Fruit fly (Drosophila melanogaster) whole organism, prepupa: ENCODE measurements around the gene CG44869.

ENCODE experiments used
- Blimp-1 ChIP-seq: fragments of 200-800 bp; sonication (Bioruptor generic); optimal IDR thresholded peaks from 3 replicates; lab custom pipeline; 2017; ENCODE audit warnings: missing biosample characterization, missing genetic modification characterization, mild to moderate bottlenecking, moderate library complexity, missing genetic modification reagents
- CG10631 ChIP-seq: fragments of 200-800 bp; sonication (Bioruptor generic); optimal IDR thresholded peaks from 2 replicates; lab custom pipeline; 2016; ENCODE audit warnings: missing biosample characterization, missing genetic modification characterization
- CG10669 ChIP-seq: fragments of 200-800 bp; sonication (Bioruptor generic); optimal IDR thresholded peaks from 3 replicates; lab custom pipeline; 2018; ENCODE audit warnings: missing biosample characterization, mild to moderate bottlenecking, missing genetic modification characterization, moderate library complexity
- CG11294 ChIP-seq: fragments of 200-800 bp; sonication (Bioruptor generic); IDR thresholded peaks from 2 replicates; pipeline ENCODE4 v1.3.6; 2022; ENCODE audit warnings: missing biosample characterization, missing genetic modification characterization
- CG11902 ChIP-seq: fragments of 200-800 bp; sonication (Bioruptor generic); optimal IDR thresholded peaks from 3 replicates; lab custom pipeline; 2016; ENCODE audit warnings: missing biosample characterization, missing genetic modification characterization
- CG15336 ChIP-seq: fragments of 200-800 bp; sonication (Bioruptor generic); IDR thresholded peaks from 2 replicates; pipeline ENCODE4 v1.3.6; 2022; ENCODE audit warnings: missing biosample characterization, missing genetic modification characterization
- CG1621 ChIP-seq: fragments of 200-800 bp; sonication (Bioruptor generic); optimal IDR thresholded peaks from 3 replicates; lab custom pipeline; 2018; ENCODE audit warnings: missing biosample characterization, mild to moderate bottlenecking, missing genetic modification characterization
- CG16779 ChIP-seq: fragments of 200-800 bp; sonication (Bioruptor generic); optimal IDR thresholded peaks from 3 replicates; lab custom pipeline; 2017; ENCODE audit warnings: missing biosample characterization, mild to moderate bottlenecking, missing genetic modification characterization
- CG3032 ChIP-seq: fragments of 200-800 bp; optimal IDR thresholded peaks from 2 replicates; lab custom pipeline; 2019; ENCODE audit warnings: missing biosample characterization, mild to moderate bottlenecking, missing genetic modification characterization, moderate library complexity
- CG32006 ChIP-seq: fragments of 200-800 bp; sonication (Bioruptor generic); optimal IDR thresholded peaks from 3 replicates; lab custom pipeline; 2017; ENCODE audit warnings: missing biosample characterization, mild to moderate bottlenecking, missing genetic modification characterization
- CG34406 ChIP-seq: fragments of 200-800 bp; sonication (Bioruptor generic); optimal IDR thresholded peaks from 3 replicates; lab custom pipeline; 2016; ENCODE audit warnings: missing biosample characterization, missing genetic modification characterization
- CG4318 ChIP-seq: fragments of 200-800 bp; sonication (Bioruptor generic); optimal IDR thresholded peaks from 3 replicates; lab custom pipeline; 2017; ENCODE audit warnings: missing biosample characterization, mild to moderate bottlenecking, missing genetic modification characterization
- CG6163 ChIP-seq: fragments of 200-800 bp; sonication (Bioruptor generic); IDR thresholded peaks from 3 replicates; pipeline ENCODE4 v1.3.6; 2022; ENCODE audit warnings: missing biosample characterization, missing genetic modification characterization
- CG6276 ChIP-seq: fragments of 200-800 bp; sonication (Bioruptor generic); optimal IDR thresholded peaks from 2 replicates; lab custom pipeline; 2017; ENCODE audit warnings: missing biosample characterization, mild to moderate bottlenecking, missing genetic modification characterization
- CG6792 ChIP-seq: fragments of 200-800 bp; sonication (Bioruptor generic); optimal IDR thresholded peaks from 3 replicates; lab custom pipeline; 2016; ENCODE audit warnings: missing biosample characterization, missing genetic modification characterization
- CG6854 ChIP-seq: fragments of 200-800 bp; sonication (Bioruptor generic); optimal IDR thresholded peaks from 2 replicates; lab custom pipeline; 2017; ENCODE audit warnings: missing biosample characterization, mild to moderate bottlenecking, missing genetic modification characterization
- CG7368 ChIP-seq: fragments of 200-800 bp; sonication (Bioruptor generic); optimal IDR thresholded peaks from 3 replicates; lab custom pipeline; 2016; ENCODE audit warnings: missing biosample characterization, missing genetic modification characterization
- CG8119 ChIP-seq: fragments of 200-800 bp; sonication (Bioruptor generic); IDR thresholded peaks from 3 replicates; pipeline ENCODE4 v1.3.6; 2022; ENCODE audit warnings: missing biosample characterization, missing genetic modification characterization
- CG8319 ChIP-seq: fragments of 200-800 bp; sonication (Bioruptor generic); optimal IDR thresholded peaks from 3 replicates; lab custom pipeline; 2016; ENCODE audit warnings: missing biosample characterization, missing genetic modification characterization
- CG9139 ChIP-seq: fragments of 200-800 bp; sonication (Bioruptor generic); optimal IDR thresholded peaks from 3 replicates; lab custom pipeline; 2017; ENCODE audit warnings: missing biosample characterization, mild to moderate bottlenecking, missing genetic modification characterization
- Eip75B ChIP-seq: fragments of 200-800 bp; sonication (Bioruptor generic); optimal IDR thresholded peaks from 3 replicates; lab custom pipeline; 2016; ENCODE audit warnings: missing biosample characterization, missing genetic modification characterization
- Eip78C ChIP-seq: fragments of 200-800 bp; sonication (Bioruptor generic); peaks from one replicate; lab custom pipeline; 2016; ENCODE audit warnings: missing biosample characterization, missing genetic modification characterization
- Eip93F ChIP-seq: fragments of 200-800 bp; sonication (Bioruptor generic); optimal IDR thresholded peaks from 2 replicates; lab custom pipeline; 2016; ENCODE audit warnings: missing biosample characterization, mild to moderate bottlenecking, missing genetic modification characterization
- Ets96B ChIP-seq: fragments of 200-800 bp; optimal IDR thresholded peaks from 2 replicates; lab custom pipeline; 2019; ENCODE audit warnings: missing biosample characterization, mild to moderate bottlenecking, missing genetic modification characterization, moderate library complexity
- Gug ChIP-seq: fragments of 200-800 bp; sonication (Bioruptor generic); IDR thresholded peaks from 2 replicates; pipeline ENCODE4 v1.3.6; 2022; ENCODE audit warnings: missing biosample characterization, missing genetic modification characterization
- Hr38 ChIP-seq: sonication (Bioruptor generic); optimal IDR thresholded peaks from 2 replicates; lab custom pipeline; 2016; ENCODE audit warnings: missing biosample characterization, missing genetic modification characterization
- Hr39 ChIP-seq: fragments of 200-800 bp; sonication (Bioruptor generic); optimal IDR thresholded peaks from 2 replicates; lab custom pipeline; 2016; ENCODE audit warnings: missing biosample characterization, missing genetic modification characterization
- Hr4 ChIP-seq: fragments of 200-800 bp; sonication (Bioruptor generic); optimal IDR thresholded peaks from 3 replicates; lab custom pipeline; 2016; ENCODE audit warnings: missing biosample characterization, missing genetic modification characterization
- Lpt ChIP-seq: fragments of 200-800 bp; sonication (Bioruptor generic); optimal IDR thresholded peaks from 3 replicates; lab custom pipeline; 2016; ENCODE audit warnings: missing biosample characterization, missing genetic modification characterization
- Met ChIP-seq: fragments of 200-800 bp; sonication (Bioruptor generic); optimal IDR thresholded peaks from 3 replicates; lab custom pipeline; 2016; ENCODE audit warnings: missing biosample characterization, missing genetic modification characterization
- OdsH ChIP-seq: fragments of 200-800 bp; sonication (Bioruptor generic); optimal IDR thresholded peaks from 3 replicates; lab custom pipeline; 2016; ENCODE audit warnings: missing biosample characterization, missing genetic modification characterization
- Smox ChIP-seq: fragments of 200-800 bp; sonication (Bioruptor generic); optimal IDR thresholded peaks from 3 replicates; lab custom pipeline; 2016; ENCODE audit warnings: missing biosample characterization, missing genetic modification characterization
- Sox102F ChIP-seq: fragments of 200-800 bp; sonication (Bioruptor generic); optimal IDR thresholded peaks from 2 replicates; lab custom pipeline; 2016; ENCODE audit warnings: missing biosample characterization, mild to moderate bottlenecking, missing genetic modification characterization
- Sox14 ChIP-seq: fragments of 200-800 bp; sonication (Bioruptor generic); optimal IDR thresholded peaks from 3 replicates; lab custom pipeline; 2016; ENCODE audit warnings: missing biosample characterization, missing genetic modification characterization
- Sox15 ChIP-seq: fragments of 200-800 bp; sonication (Bioruptor generic); optimal IDR thresholded peaks from 3 replicates; lab custom pipeline; 2016; ENCODE audit warnings: missing biosample characterization, missing genetic modification characterization
- achi ChIP-seq: fragments of 200-800 bp; sonication (Bioruptor generic); optimal IDR thresholded peaks from 3 replicates; lab custom pipeline; 2016; ENCODE audit warnings: missing biosample characterization, missing genetic modification characterization
- acj6 ChIP-seq: fragments of 200-800 bp; sonication (Bioruptor generic); optimal IDR thresholded peaks from 3 replicates; lab custom pipeline; 2016; ENCODE audit warnings: missing biosample characterization, missing genetic modification characterization
- cyc ChIP-seq: fragments of 200-800 bp; sonication (Bioruptor generic); optimal IDR thresholded peaks from 3 replicates; lab custom pipeline; 2016; ENCODE audit warnings: missing biosample characterization, missing genetic modification characterization
- dac ChIP-seq: fragments of 200-800 bp; sonication (Bioruptor generic); optimal IDR thresholded peaks from 2 replicates; lab custom pipeline; 2017; ENCODE audit warnings: missing biosample characterization, mild to moderate bottlenecking, missing genetic modification characterization
- eg ChIP-seq: fragments of 200-800 bp; sonication (Bioruptor generic); IDR thresholded peaks from 3 replicates; pipeline ENCODE4 v1.3.6; 2022; ENCODE audit warnings: missing biosample characterization, missing genetic modification characterization
- esn ChIP-seq: fragments of 200-800 bp; sonication (Bioruptor generic); optimal IDR thresholded peaks from 2 replicates; lab custom pipeline; 2016; ENCODE audit warnings: missing biosample characterization, mild to moderate bottlenecking, missing genetic modification characterization, moderate library complexity
- fd59A ChIP-seq: fragments of 200-800 bp; sonication (Bioruptor generic); optimal IDR thresholded peaks from 2 replicates; lab custom pipeline; 2017; ENCODE audit warnings: missing biosample characterization, mild to moderate bottlenecking, missing genetic modification characterization, missing genetic modification reagents
- fd85E ChIP-seq: fragments of 200-800 bp; sonication (Bioruptor generic); optimal IDR thresholded peaks from 3 replicates; lab custom pipeline; 2016; ENCODE audit warnings: missing biosample characterization, missing genetic modification characterization
- fkh ChIP-seq: fragments of 200-800 bp; sonication (Bioruptor generic); optimal IDR thresholded peaks from 3 replicates; lab custom pipeline; 2017; ENCODE audit warnings: missing biosample characterization, mild to moderate bottlenecking, missing genetic modification characterization, moderate library complexity
- lz ChIP-seq: fragments of 200-800 bp; sonication (Bioruptor generic); optimal IDR thresholded peaks from 3 replicates; lab custom pipeline; 2016; ENCODE audit warnings: missing biosample characterization, missing genetic modification characterization
- net ChIP-seq: fragments of 200-800 bp; sonication (Bioruptor generic); optimal IDR thresholded peaks from 3 replicates; lab custom pipeline; 2016; ENCODE audit warnings: missing biosample characterization, missing genetic modification characterization
- pdm3 ChIP-seq: fragments of 200-800 bp; sonication (Bioruptor generic); optimal IDR thresholded peaks from 3 replicates; lab custom pipeline; 2016; ENCODE audit warnings: missing biosample characterization, missing genetic modification characterization
- salr ChIP-seq, 2 experiments: fragments of 200-800 bp; sonication (Bioruptor generic); optimal IDR thresholded peaks; 3 replicates each; lab custom pipeline; 2016 to 2018; ENCODE audit warnings: missing biosample characterization in 2 of 2, missing genetic modification characterization in 2 of 2, mild to moderate bottlenecking in 1 of 2
- spab ChIP-seq: fragments of 200-800 bp; sonication (Bioruptor generic); optimal IDR thresholded peaks from 2 replicates; lab custom pipeline; 2017; ENCODE audit warnings: missing biosample characterization, mild to moderate bottlenecking, missing genetic modification characterization, missing genetic modification reagents
- ss ChIP-seq, 2 experiments: fragments of 200-800 bp; sonication (Bioruptor generic); optimal IDR thresholded peaks; 2 replicates in 1 of 2; 3 replicates in 1 of 2; lab custom pipeline; 2017 to 2018; ENCODE audit warnings: mild to moderate bottlenecking in 2 of 2, missing biosample characterization in 2 of 2, missing genetic modification characterization in 2 of 2, moderate library complexity in 1 of 2
- svp ChIP-seq: fragments of 200-800 bp; sonication (Bioruptor generic); peaks from one replicate; lab custom pipeline; 2016; ENCODE audit warnings: missing biosample characterization, missing genetic modification characterization
- topi ChIP-seq: fragments of 200-800 bp; sonication (Bioruptor generic); optimal IDR thresholded peaks from 3 replicates; lab custom pipeline; 2016; ENCODE audit warnings: missing biosample characterization, missing genetic modification characterization
- vri ChIP-seq: fragments of 200-800 bp; sonication (Bioruptor generic); optimal IDR thresholded peaks from 3 replicates; lab custom pipeline; 2016; ENCODE audit warnings: missing biosample characterization, mild to moderate bottlenecking, missing genetic modification characterization

Gene CG44869

DNA sequence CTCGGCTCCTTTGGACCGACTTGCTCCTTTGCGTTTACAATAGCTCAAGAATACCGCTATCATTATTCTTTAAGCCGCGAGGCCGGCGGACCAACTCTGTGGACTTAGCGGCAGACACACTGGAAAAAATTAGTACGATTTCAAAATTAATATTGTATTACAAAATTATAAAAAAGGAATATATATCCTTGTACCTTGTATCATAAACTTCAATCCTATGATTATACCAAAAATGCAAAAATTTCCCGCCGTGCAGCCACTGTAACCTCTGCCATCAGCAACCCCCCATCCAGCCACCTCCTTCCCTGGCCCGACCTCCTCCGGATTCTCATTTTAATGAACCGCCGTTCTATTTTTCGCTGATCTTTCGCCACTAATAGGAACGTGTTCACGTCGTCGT lies 13.6 kb downstream of the CG44869 start:
- TF ChIP-seq Gug (GFP tag; lab: Robert Waterston, UW) (no peak), Lpt (GFP tag; lab: Kevin White, UChicago) (no peak), CG9139 (GFP tag; lab: Kevin White, UChicago) (no peak), CG6792 (GFP tag; lab: Kevin White, UChicago) (no peak), Sox15 (GFP tag; lab: Kevin White, UChicago) (no peak), CG11902 (GFP tag; lab: Kevin White, UChicago) (no peak), net (GFP tag; lab: Kevin White, UChicago) (peak; percentile 6), cyc (GFP tag; lab: Kevin White, UChicago) (no peak), Smox (GFP tag; lab: Kevin White, UChicago) (no peak), CG6163 (0 out of 3 replicates have a peak, but pooled peaks have one; percentile 54), CG6276 (no peak), CG15336 (GFP tag; lab: Robert Waterston, UW) (0 out of 2 replicates have a peak, but pooled peaks have one; percentile 35), CG6854 (no peak), eg (GFP tag; lab: Robert Waterston, UW) (0 out of 3 replicates have a peak, but pooled peaks have one; percentile 7), CG11294 (no peak), Eip93F (no peak), CG4318 (GFP tag; lab: Kevin White, UChicago) (no peak), Blimp-1 (GFP tag; lab: Kevin White, UChicago) (no peak), CG10631 (GFP tag; lab: Kevin White, UChicago) (peak; percentile 14), CG16779 (tag; lab: Kevin White, UChicago) (no peak), fd59A (peak; percentile 17), Eip75B (GFP tag; lab: Kevin White, UChicago) (no peak), Sox14 (GFP tag; lab: Kevin White, UChicago) (no peak), CG8119 (GFP tag; lab: Robert Waterston, UW) (0 out of 3 replicates have a peak, but pooled peaks have one; percentile 26), Sox102F (GFP tag; lab: Kevin White, UChicago) (no peak), acj6 (GFP tag; lab: Kevin White, UChicago) (no peak), CG32006 (GFP tag; lab: Kevin White, UChicago) (peak; percentile 9), CG1621 (no peak), Met (no peak), topi (GFP tag; lab: Kevin White, UChicago) (no peak), Hr38 (GFP tag; lab: Kevin White, UChicago) (no peak), esn (GFP tag; lab: Kevin White, UChicago) (no peak), spab (GFP tag; lab: Kevin White, UChicago) (peak; percentile 39), svp (no peak), CG8319 (GFP tag; lab: Kevin White, UChicago) (no peak), OdsH (GFP tag; lab: Kevin White, UChicago) (peak; percentile 26), dac (GFP tag; lab: Kevin White, UChicago) (no peak), Ets96B (tag; lab: Kevin White, UChicago) (peak; percentile 41), Eip78C (GFP tag; lab: Kevin White, UChicago) (peak; percentile 75), CG34406 (no peak), fkh (no peak), Hr4 (GFP tag; lab: Kevin White, UChicago) (no peak), ss (GFP tag; optimal IDR thresholded peaks at IDR 0.05; lab: Kevin White, UChicago) (no peak), pdm3 (GFP tag; lab: Kevin White, UChicago) (no peak), fd85E (GFP tag; lab: Kevin White, UChicago) (no peak), salr (GFP tag; optimal IDR thresholded peaks at IDR 0.05; lab: Kevin White, UChicago) (no peak), Hr39 (GFP tag; lab: Kevin White, UChicago) (no peak), CG7368 (GFP tag; lab: Kevin White, UChicago) (no peak), achi (no peak), lz (GFP tag; lab: Kevin White, UChicago) (no peak), CG3032 (peak; percentile 19), vri (no peak), CG10669 (GFP tag; lab: Kevin White, UChicago) (peak; percentile 20)
